Fruit fly (Drosophila melanogaster): ENCODE data around the gene CG9961.

CG9961 gene

DNA sequence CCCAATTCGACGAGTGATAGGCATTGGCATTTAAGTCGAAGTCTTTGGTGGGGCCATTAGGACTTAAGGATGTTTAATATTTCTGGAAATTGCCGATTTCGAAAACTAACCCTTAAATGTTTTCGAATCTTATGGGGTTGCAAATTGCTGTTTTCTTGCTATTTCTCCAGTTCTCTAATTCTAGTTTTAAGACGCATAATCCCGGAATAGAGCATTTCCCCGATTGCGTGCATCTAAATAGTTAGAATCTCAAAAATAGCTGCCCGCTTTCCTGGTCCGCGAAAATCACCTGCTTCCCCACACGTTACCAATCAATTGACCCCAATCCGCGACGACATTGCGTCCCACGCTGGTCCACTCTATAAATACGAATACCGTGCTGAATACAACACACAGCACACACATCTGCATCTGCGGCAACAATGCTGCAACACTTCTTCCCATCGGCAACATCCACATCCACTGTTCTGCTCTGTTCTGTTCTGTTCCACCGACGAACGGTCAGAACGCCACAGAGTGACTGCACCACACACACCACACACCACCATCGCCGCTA is 7.2 kb upstream of the CG9961 start, which contains the start of gene Bacc (continued):
- no peak for TF ChIP-seq CG15336 (GFP tag; IDR thresholded peaks at IDR 0.05)
- peak; percentile 98 for TF ChIP-seq cyc (GFP tag; optimal IDR thresholded peaks at IDR 0.05)
- peak; percentile 93 for TF ChIP-seq CG1621 (tag; optimal IDR thresholded peaks at IDR 0.05)
- TF ChIP-seq Eip78C (GFP tag) = peak; percentile 99
- TF ChIP-seq Hr4 (GFP tag; optimal IDR thresholded peaks at IDR 0.05) = peak; percentile 98
- peak; percentile 98 for TF ChIP-seq CG11762 (GFP tag; optimal IDR thresholded peaks at IDR 0.05; ENCODE audit: insufficient read depth)
- TF ChIP-seq svp (GFP tag) = peak; percentile 99
- peak; percentile 97 for TF ChIP-seq Ets96B (tag; optimal IDR thresholded peaks at IDR 0.05)
- peak; percentile 96 for TF ChIP-seq CG8319 (GFP tag; optimal IDR thresholded peaks at IDR 0.05)
- peak; percentile 99 for TF ChIP-seq Sox14 (GFP tag; optimal IDR thresholded peaks at IDR 0.05)
- peak; percentile 98 for TF ChIP-seq CG8632 (GFP tag; optimal IDR thresholded peaks at IDR 0.05)
- TF ChIP-seq CG7368 (GFP tag; optimal IDR thresholded peaks at IDR 0.05) = peak; percentile 96
- TF ChIP-seq CG6808 (GFP tag; optimal IDR thresholded peaks at IDR 0.05) = peak; percentile 99
- peak; percentile 97 for TF ChIP-seq achi (GFP tag; optimal IDR thresholded peaks at IDR 0.05)
- peak; percentile 99 for TF ChIP-seq CG6276 (GFP tag; optimal IDR thresholded peaks at IDR 0.05)
- peak; percentile 95 for TF ChIP-seq CG6854 (GFP tag; optimal IDR thresholded peaks at IDR 0.05)
- peak; percentile 93 for TF ChIP-seq vri (GFP tag; optimal IDR thresholded peaks at IDR 0.05)
- peak; percentile 98 for TF ChIP-seq CG3032 (tag; optimal IDR thresholded peaks at IDR 0.05)
- TF ChIP-seq pdm3 (GFP tag; optimal IDR thresholded peaks at IDR 0.05) = peak; percentile 98
- peak; percentile 96 for TF ChIP-seq Ets21C (GFP tag; optimal IDR thresholded peaks at IDR 0.05)
- TF ChIP-seq salr (GFP tag; optimal IDR thresholded peaks at IDR 0.05) = peak; percentile 90 to 99
- TF ChIP-seq fkh (GFP tag; optimal IDR thresholded peaks at IDR 0.05) = peak; percentile 14
- TF ChIP-seq topi (GFP tag; optimal IDR thresholded peaks at IDR 0.05) = peak; percentile 97
- peak; percentile 99 for TF ChIP-seq acj6 (GFP tag; optimal IDR thresholded peaks at IDR 0.05)
- no peak for TF ChIP-seq CG8119 (GFP tag; IDR thresholded peaks at IDR 0.05)
- peak; percentile 97 for TF ChIP-seq CG34406 (GFP tag; optimal IDR thresholded peaks at IDR 0.05)
- TF ChIP-seq lz (GFP tag; optimal IDR thresholded peaks at IDR 0.05) = peak; percentile 98
- peak; percentile 98 for TF ChIP-seq CG4318 (GFP tag; optimal IDR thresholded peaks at IDR 0.05)
- peak; percentile 99 for TF ChIP-seq spab (GFP tag; optimal IDR thresholded peaks at IDR 0.05)
- TF ChIP-seq Hr38 (GFP tag; optimal IDR thresholded peaks at IDR 0.05) = peak; percentile 56

DNA sequence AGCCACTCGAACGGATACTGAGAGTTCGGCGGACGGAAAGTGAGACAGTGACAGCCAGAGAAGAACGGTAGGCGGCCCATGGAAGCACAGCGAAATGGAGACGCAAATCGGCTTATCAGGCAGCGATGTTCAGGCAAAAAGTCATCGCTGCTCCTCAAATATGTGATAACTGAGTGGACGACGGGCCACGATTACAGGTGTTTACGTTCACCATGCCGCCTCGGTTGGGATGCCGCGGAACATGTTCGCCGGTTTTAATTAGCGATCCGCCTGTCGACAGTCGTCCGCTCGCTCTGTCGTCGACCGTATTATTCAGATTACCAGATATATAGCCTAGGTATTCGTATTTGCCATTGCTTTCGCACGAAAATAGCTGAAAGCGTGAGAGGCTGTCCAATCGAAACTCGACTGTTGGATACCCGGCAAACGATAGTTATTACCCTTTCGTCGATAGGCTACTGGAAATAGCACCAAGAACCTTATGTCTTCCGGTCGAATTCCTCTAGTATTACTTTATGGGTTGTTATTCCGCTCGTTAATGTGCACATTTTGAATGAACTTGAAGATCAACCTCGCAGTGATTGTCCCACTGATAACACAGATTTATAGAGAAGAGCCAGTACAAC is 6.5 kb upstream of the CG9961 start:
- TF ChIP-seq Eip93F (GFP tag; optimal IDR thresholded peaks at IDR 0.05) (peak; percentile 28), svp (GFP tag) (peak; percentile 69), CG31627 (GFP tag; optimal IDR thresholded peaks at IDR 0.05) (no peak), fkh (GFP tag; optimal IDR thresholded peaks at IDR 0.05) (peak; percentile 29), vri (GFP tag; optimal IDR thresholded peaks at IDR 0.05) (peak; percentile 86), ss (GFP tag; optimal IDR thresholded peaks at IDR 0.05) (peak in 1 of 2 experiments; percentile 34), Ets21C (GFP tag; optimal IDR thresholded peaks at IDR 0.05) (no peak)

DNA sequence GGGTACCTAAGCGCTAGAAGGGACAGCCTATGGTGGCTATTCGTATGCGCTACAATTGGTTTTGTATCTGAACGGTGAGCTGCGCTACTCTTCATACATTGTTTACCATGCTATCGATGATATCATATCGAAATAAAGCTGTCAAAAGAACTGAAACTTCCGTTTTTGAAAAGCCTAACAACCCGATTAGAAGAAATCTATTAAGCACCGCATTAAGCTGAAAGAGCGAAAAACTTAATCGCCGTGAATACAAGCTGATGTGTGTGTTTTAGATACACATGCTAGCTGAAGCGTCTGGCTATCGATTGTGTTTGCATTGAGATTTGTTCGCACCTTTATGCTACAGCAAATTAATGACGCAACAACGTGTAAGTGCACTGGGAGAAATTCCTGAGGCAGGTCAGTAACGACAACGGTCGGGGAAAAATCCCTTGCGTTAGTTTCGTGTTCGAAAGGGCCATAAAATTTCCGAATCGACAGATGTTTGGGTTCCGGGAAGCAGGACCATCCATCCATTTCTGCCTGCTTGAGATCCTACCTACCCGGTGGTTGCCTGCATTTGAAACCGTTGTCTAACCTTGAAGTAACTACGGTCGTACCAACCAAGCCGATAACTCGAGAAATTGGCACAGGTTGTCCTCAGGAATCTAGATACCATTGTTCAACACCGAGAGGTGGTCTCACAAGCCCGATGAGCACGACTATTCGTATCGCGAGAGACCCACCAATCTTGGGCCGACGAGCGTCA is 5.8 kb upstream of the CG9961 start:
- peak; percentile 56 for TF ChIP-seq Hr4 (GFP tag; optimal IDR thresholded peaks at IDR 0.05)
- no peak for TF ChIP-seq CG11294 (GFP tag; IDR thresholded peaks at IDR 0.05)
- TF ChIP-seq CG3919 (GFP tag; optimal IDR thresholded peaks at IDR 0.05) = peak; percentile 70
- TF ChIP-seq spab (GFP tag; optimal IDR thresholded peaks at IDR 0.05) = no peak
- TF ChIP-seq eg (GFP tag; IDR thresholded peaks at IDR 0.05) = no peak
- TF ChIP-seq Met (GFP tag; optimal IDR thresholded peaks at IDR 0.05) = no peak
- TF ChIP-seq CG34406 (GFP tag; optimal IDR thresholded peaks at IDR 0.05) = peak; percentile 29
- peak; percentile 6 for TF ChIP-seq CG10669 (GFP tag; optimal IDR thresholded peaks at IDR 0.05)
- no peak for TF ChIP-seq CG6854 (GFP tag; optimal IDR thresholded peaks at IDR 0.05)
- TF ChIP-seq fd59A (GFP tag; optimal IDR thresholded peaks at IDR 0.05) = peak; percentile 23
- peak; percentile 33 for TF ChIP-seq Ets96B (tag; optimal IDR thresholded peaks at IDR 0.05)
- TF ChIP-seq pdm3 (GFP tag; optimal IDR thresholded peaks at IDR 0.05) = peak; percentile 56
- TF ChIP-seq topi (GFP tag; optimal IDR thresholded peaks at IDR 0.05) = no peak
- TF ChIP-seq Hr39 (GFP tag; optimal IDR thresholded peaks at IDR 0.05) = no peak
- no peak for TF ChIP-seq lz (GFP tag; optimal IDR thresholded peaks at IDR 0.05)
- no peak for TF ChIP-seq CG7368 (GFP tag; optimal IDR thresholded peaks at IDR 0.05)
- TF ChIP-seq ss (GFP tag; optimal IDR thresholded peaks at IDR 0.05) = peak in 1 of 2 experiments; percentile 21
- no peak for TF ChIP-seq Blimp-1 (GFP tag; optimal IDR thresholded peaks at IDR 0.05)
- TF ChIP-seq esn (GFP tag; optimal IDR thresholded peaks at IDR 0.05) = peak; percentile 24
- peak; percentile 15 for TF ChIP-seq vri (GFP tag; optimal IDR thresholded peaks at IDR 0.05)
- no peak for TF ChIP-seq cyc (GFP tag; optimal IDR thresholded peaks at IDR 0.05)
- no peak for TF ChIP-seq Sox15 (GFP tag; optimal IDR thresholded peaks at IDR 0.05)
- TF ChIP-seq CG10631 (GFP tag; optimal IDR thresholded peaks at IDR 0.05) = peak; percentile 74
- peak; percentile 35 for TF ChIP-seq CG1621 (tag; optimal IDR thresholded peaks at IDR 0.05)

Measured in whole organism, prepupa.